Fruit fly (Drosophila melanogaster) whole organism, wandering third instar larva: Measurements from ENCODE around the gene Ada1-2.
A peak's percentile ranks its signal among the peaks of the same experiment; 100 is the strongest.
"Not testable (repeated sequence)": the region's sequence is repeated elsewhere in the genome, so short reads cannot be mapped to it uniquely, and the experiment has no call there.

Experiments
- Dfd ChIP-seq: fragments of >200 bp; optimal IDR thresholded peaks from 2 replicates; lab custom pipeline; 2017; ENCODE audit warnings: missing biosample characterization, missing genetic modification characterization
- Dif ChIP-seq: fragments of 200-275, 200-300 bp; sonication (Bioruptor generic); optimal IDR thresholded peaks from 2 replicates; lab custom pipeline; 2018; ENCODE audit warnings: missing biosample characterization, missing genetic modification characterization; ENCODE audit not compliant: partially characterized antibody
- GATAd ChIP-seq: sonication (Bioruptor generic); optimal IDR thresholded peaks from 2 replicates; lab custom pipeline; 2016; ENCODE audit warnings: missing biosample characterization, missing genetic modification characterization
- HLH106 ChIP-seq: fragments of 200-800 bp; optimal IDR thresholded peaks from 3 replicates; lab custom pipeline; 2019; ENCODE audit warnings: missing biosample characterization, mild to moderate bottlenecking, missing genetic modification characterization, moderate library complexity
- Hnf4 ChIP-seq: fragments of 200-800 bp; sonication (Bioruptor generic); optimal IDR thresholded peaks from 2 replicates; lab custom pipeline; 2016; ENCODE audit warnings: missing biosample characterization, mild to moderate bottlenecking, missing genetic modification characterization
- Hr78 ChIP-seq: fragments of >200 bp; optimal IDR thresholded peaks from 2 replicates; lab custom pipeline; 2017; ENCODE audit warnings: missing biosample characterization, missing genetic modification characterization
- Myc ChIP-seq: fragments of >200 bp; optimal IDR thresholded peaks from 2 replicates; lab custom pipeline; 2017
- OdsH ChIP-seq: fragments of 200-800 bp; sonication (Bioruptor generic); optimal IDR thresholded peaks from 2 replicates; lab custom pipeline; 2016; ENCODE audit warnings: missing biosample characterization, mild to moderate bottlenecking, missing genetic modification characterization
- Rel ChIP-seq, 2 experiments: fragments of 200-800 bp; sonication (Bioruptor generic) in 1 of 2; optimal IDR thresholded peaks; 2 replicates in 1 of 2; 3 replicates in 1 of 2; lab custom pipeline; 2016 to 2019; ENCODE audit warnings: mild to moderate bottlenecking in 2 of 2, missing biosample characterization in 2 of 2, missing genetic modification characterization in 2 of 2, moderate library complexity in 1 of 2
- brk ChIP-seq: fragments of 200-800 bp; sonication (Bioruptor generic); optimal IDR thresholded peaks from 2 replicates; lab custom pipeline; 2016; ENCODE audit warnings: missing biosample characterization, mild to moderate bottlenecking, missing genetic modification characterization
- dl ChIP-seq, 2 experiments: fragments of 175-275, 200-275 bp in 1 of 2; fragments of 200-275 bp in 1 of 2; sonication (Bioruptor generic); optimal IDR thresholded peaks; lab custom pipeline; 2018; ENCODE audit warnings: mild to moderate bottlenecking in 2 of 2, missing biosample characterization in 2 of 2, missing genetic modification characterization in 2 of 2, moderate library complexity in 2 of 2; ENCODE audit not compliant: partially characterized antibody in 2 of 2, insufficient read depth in 1 of 2
- foxo ChIP-seq, 2 experiments: fragments of 200-800 bp; sonication (Bioruptor generic); optimal IDR thresholded peaks; 2 replicates in 1 of 2; 3 replicates in 1 of 2; lab custom pipeline; 2016 to 2017; ENCODE audit warnings: missing biosample characterization in 2 of 2, missing genetic modification characterization in 2 of 2
- fru ChIP-seq: fragments of 200-800 bp; sonication (Bioruptor generic); optimal IDR thresholded peaks from 3 replicates; lab custom pipeline; 2016; ENCODE audit warnings: missing biosample characterization, mild to moderate bottlenecking, missing genetic modification characterization
- h ChIP-seq: fragments of 200-800 bp; sonication (Bioruptor generic); optimal IDR thresholded peaks from 3 replicates; lab custom pipeline; 2016; ENCODE audit warnings: missing biosample characterization, mild to moderate bottlenecking, missing genetic modification characterization
- jim ChIP-seq: fragments of 175-275, 200-325 bp; sonication (Bioruptor generic); optimal IDR thresholded peaks from 2 replicates; lab custom pipeline; 2016; ENCODE audit warnings: missing biosample characterization, mild to moderate bottlenecking, missing genetic modification characterization
- lola ChIP-seq: fragments of >200 bp; optimal IDR thresholded peaks from 2 replicates; lab custom pipeline; 2017; ENCODE audit warnings: missing biosample characterization, missing genetic modification characterization
- pan ChIP-seq: fragments of >200 bp; optimal IDR thresholded peaks from 2 replicates; lab custom pipeline; 2017
- rgr ChIP-seq: fragments of 200-800 bp; sonication (Bioruptor generic); optimal IDR thresholded peaks from 3 replicates; lab custom pipeline; 2016; ENCODE audit warnings: missing biosample characterization, mild to moderate bottlenecking, missing genetic modification characterization
- sage ChIP-seq: fragments of 200-800 bp; sonication (Bioruptor generic); optimal IDR thresholded peaks from 2 replicates; lab custom pipeline; 2016; ENCODE audit warnings: missing biosample characterization, mild to moderate bottlenecking, missing genetic modification characterization
- tai ChIP-seq: sonication (Bioruptor generic); optimal IDR thresholded peaks from 2 replicates; lab custom pipeline; 2016; ENCODE audit warnings: missing biosample characterization, missing genetic modification characterization
- woc ChIP-seq: sonication (Bioruptor generic); optimal IDR thresholded peaks from 2 replicates; lab custom pipeline; 2016; ENCODE audit warnings: missing biosample characterization, mild to moderate bottlenecking, missing genetic modification characterization

Gene Ada1-2

DNA sequence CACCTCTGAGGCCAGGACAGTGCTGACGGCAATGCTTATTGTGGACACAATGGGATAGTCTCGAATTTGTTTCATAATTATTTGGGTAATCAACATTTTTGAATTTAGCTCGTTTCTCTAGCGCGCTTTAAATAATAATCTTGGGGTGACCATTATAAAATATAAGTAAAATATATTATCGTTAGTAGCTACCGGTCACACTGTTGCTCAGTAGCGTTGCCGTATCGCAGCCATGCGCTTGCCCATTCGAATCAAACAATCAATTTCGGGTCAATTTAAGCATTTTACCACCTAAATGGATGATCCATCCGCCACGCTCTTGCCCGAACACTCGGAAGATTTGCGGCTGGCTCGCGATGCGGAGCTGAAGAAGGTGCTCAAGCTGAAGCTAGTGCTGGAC, 3.0 kb upstream of the Ada1-2 start, which contains the start of the genes zuc and dgt2:
TSS of gene zuc (minus strand) at position 154 of the 400 bp plus-strand sequence.
TSS of gene dgt2 (plus strand) at position 208 of the 400 bp plus-strand sequence.
- TF ChIP-seq Hnf4 (GFP tag; lab: Kevin White, UChicago) (no peak), Dfd (GFP tag; lab: Kevin White, UChicago) (no peak), rgr (GFP tag; lab: Kevin White, UChicago) (no peak), woc (GFP tag; lab: Kevin White, UChicago) (no peak), HLH106 (no peak), foxo (GFP tag; optimal IDR thresholded peaks at IDR 0.05; lab: Kevin White, UChicago) (no peak), sage (GFP tag; lab: Kevin White, UChicago) (no peak), GATAd (GFP tag; lab: Kevin White, UChicago) (no peak)

DNA sequence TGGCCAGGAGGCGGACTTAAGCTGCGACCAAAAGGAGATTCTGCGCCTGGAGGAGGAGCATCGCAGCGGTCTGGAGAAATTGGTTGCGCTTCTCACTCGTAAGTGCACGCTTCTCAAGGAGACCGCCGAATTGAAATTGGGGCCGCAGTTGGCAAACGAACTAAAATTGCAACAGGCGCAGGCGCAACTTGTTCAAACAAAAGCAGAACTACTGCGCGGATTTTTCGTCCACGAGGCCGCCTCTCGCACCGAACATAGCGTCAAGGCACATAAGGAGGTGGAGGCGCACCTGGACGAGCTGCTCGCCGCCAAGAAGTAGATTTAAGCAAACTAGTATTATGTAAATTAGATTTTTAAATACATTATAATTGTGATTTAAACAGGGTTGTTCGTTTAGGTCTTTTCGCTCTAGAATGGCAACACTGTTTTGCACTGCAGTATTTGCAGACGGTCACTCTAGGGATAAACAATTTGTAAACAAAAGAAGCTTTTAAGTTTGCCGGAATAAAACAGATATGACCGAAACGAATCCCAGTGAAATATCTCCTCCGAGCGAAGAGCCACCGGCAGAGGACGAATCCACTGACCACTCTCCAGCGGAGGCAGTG, 2.1 kb upstream of the Ada1-2 start, which contains the start of gene escl:
TSS of gene escl (plus strand) at position 470 of the 608 bp plus-strand sequence.
- no peak for TF ChIP-seq tai (GFP tag; lab: Kevin White, UChicago)
- peak; percentile 10 for TF ChIP-seq Myc (lab: Kevin White, UChicago)

DNA sequence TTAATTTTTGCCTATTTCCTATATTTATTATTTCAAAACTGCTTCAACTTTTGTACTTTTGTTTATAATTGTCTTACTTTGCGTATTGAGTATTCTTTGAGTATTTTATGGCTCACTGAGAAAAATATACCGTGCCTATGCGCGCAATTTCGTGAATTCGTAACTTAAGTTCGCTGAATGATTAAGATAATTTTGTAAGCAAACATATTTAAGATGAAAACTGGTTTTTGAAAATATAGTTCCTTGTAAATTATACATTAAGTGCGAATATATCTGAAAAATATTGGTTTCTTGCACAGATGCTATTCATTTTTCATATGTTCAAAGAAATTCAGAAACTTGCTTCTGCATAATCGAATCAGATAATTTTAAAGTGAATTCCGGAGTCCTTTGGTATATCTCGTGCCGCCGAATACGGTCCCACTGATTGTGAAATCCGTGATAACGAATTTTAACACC, 2.7 kb downstream of the Ada1-2 start, which contains the start of the genes CG18789 and Qtzl:
TSS of gene CG18789 (minus strand) at position 101 of the 459 bp plus-strand sequence.
TSS of gene Qtzl (plus strand) at position 409 of the 459 bp plus-strand sequence.
- not testable (repeated sequence) for TF ChIP-seq rgr (GFP tag; lab: Kevin White, UChicago); Dif (GFP tag; lab: Kevin White, UChicago); h

DNA sequence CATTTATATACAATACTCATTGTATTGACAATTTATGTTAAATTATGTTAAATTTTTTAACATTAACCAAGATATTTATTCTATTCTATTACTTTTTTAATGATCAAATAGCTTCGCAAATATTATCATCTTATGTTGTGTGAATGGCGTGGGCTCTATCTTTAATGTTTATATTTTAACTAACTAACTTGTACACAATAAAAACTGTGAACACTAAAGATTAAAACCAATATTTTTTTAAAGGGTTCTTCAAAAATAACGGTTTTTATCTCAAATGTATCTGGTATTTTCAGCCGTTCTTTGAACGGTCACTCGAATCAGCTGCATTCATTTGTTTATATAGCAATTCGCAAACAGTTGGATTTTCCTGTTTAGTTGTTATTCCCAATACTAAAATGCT, 3.8 kb downstream of the Ada1-2 start, which contains the start of gene Ada1-1:
TSS of gene Ada1-1 (plus strand) at position 301 of the 400 bp plus-strand sequence.
- TF ChIP-seq woc (GFP tag; lab: Kevin White, UChicago); dl (GFP tag; optimal IDR thresholded peaks at IDR 0.05; lab: Kevin White, UChicago; ENCODE audit: insufficient read depth in 1 of 2, partially characterized antibody in 2 of 2); brk: not testable (repeated sequence)

DNA sequence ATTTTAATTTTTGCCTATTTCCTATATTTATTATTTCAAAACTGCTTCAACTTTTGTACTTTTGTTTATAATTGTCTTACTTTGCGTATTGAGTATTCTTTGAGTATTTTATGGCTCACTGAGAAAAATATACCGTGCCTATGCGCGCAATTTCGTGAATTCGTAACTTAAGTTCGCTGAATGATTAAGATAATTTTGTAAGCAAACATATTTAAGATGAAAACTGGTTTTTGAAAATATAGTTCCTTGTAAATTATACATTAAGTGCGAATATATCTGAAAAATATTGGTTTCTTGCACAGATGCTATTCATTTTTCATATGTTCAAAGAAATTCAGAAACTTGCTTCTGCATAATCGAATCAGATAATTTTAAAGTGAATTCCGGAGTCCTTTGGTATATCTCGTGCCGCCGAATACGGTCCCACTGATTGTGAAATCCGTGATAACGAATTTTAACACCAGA, 6.6 kb downstream of the Ada1-2 start, which contains the start of the genes CG18787 and Nfs1:
TSS of gene CG18787 (minus strand) at position 101 of the 465 bp plus-strand sequence.
TSS of gene Nfs1 (plus strand) at position 415 of the 465 bp plus-strand sequence.
- not testable (repeated sequence) for TF ChIP-seq GATAd, sage, OdsH (GFP tag; lab: Kevin White, UChicago)

DNA sequence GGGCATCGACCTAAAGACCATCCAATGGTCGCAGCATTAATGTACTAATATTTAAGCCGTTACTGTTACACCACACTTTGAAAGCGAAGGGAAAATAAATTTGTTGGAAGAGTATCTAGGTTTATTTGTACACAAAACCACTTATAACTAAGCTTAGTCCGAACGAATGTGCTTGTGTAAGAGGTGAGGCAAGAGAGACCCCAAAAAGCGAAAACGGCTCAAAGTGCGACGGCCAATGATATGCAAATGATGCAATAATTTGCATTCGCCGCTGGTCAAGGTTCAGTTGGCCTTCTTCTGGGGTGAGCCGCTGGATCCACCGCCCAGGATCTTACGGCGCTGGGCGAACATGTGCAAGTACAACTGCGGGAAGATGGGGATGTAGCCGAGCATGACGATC, 8.4 kb downstream of the Ada1-2 start:
- TF ChIP-seq brk = no peak
- TF ChIP-seq Rel (GFP tag; optimal IDR thresholded peaks at IDR 0.05; lab: Kevin White, UChicago) = no peak
- TF ChIP-seq Rel (tag; optimal IDR thresholded peaks at IDR 0.05; lab: Kevin White, UChicago) = no peak
- TF ChIP-seq Hnf4 (GFP tag; lab: Kevin White, UChicago) = no peak
- TF ChIP-seq pan (lab: Kevin White, UChicago) = no peak
- TF ChIP-seq jim (GFP tag; lab: Kevin White, UChicago) = no peak
- no peak for TF ChIP-seq lola (GFP tag; lab: Kevin White, UChicago)
- TF ChIP-seq fru = no peak
- no peak for TF ChIP-seq Hr78 (GFP tag; lab: Kevin White, UChicago)

DNA sequence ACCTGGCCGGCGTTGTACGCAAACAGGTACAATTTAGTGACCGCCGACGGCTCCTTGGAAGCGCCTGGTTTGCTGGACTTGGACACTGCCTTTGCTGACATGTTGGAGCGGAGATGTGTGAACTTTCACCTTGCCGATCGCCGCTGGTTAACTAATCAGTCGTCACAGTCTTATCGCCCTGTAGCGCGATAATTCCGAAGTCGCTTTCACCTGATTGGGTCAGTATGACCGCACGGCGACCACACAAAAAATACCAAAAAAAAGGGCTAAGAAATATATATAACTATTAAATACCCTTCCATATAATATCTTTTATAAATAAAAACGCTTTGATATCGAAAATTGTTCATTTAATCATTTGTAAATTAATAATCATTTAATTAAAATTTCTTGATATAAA, 9.3 kb downstream of the Ada1-2 start, which contains the start of gene Hacd1:
TSS of gene Hacd1 (minus strand) at position 216 of the 400 bp plus-strand sequence.
- TF ChIP-seq Rel (GFP tag; optimal IDR thresholded peaks at IDR 0.05; lab: Kevin White, UChicago) = no peak
- TF ChIP-seq Rel (tag; optimal IDR thresholded peaks at IDR 0.05; lab: Kevin White, UChicago) = peak; percentile 7
- TF ChIP-seq woc (GFP tag; lab: Kevin White, UChicago) = no peak
